Fruit fly (Drosophila melanogaster): Measurements from ENCODE around the gene CG33090.

dm6 chr2L:14351441-14352127 lies 17.6 kb downstream of the CG33090 start, which contains the start of gene CG43052:
- TF ChIP-seq CG8478 (optimal IDR thresholded peaks at IDR 0.05) (no peak), pan (optimal IDR thresholded peaks at IDR 0.05) (no peak), usp (GFP tag; optimal IDR thresholded peaks at IDR 0.05) (no peak), Dll (optimal IDR thresholded peaks at IDR 0.05) (no peak)

Measured in whole organism.